Worm (Caenorhabditis elegans) whole organism, L2 larva: Measurements from ENCODE around the gene fmi-1.
A peak's percentile ranks its signal among the peaks of the same experiment; 100 is the strongest.

Source experiments
- R02D3.7 ChIP-seq: fragments of 150-350 bp; optimal IDR thresholded peaks from 2 replicates; lab custom pipeline; 2014; ENCODE audit warnings: missing biosample characterization, missing genetic modification characterization
- ZK546.5 ChIP-seq: sonication (generic microtip); optimal IDR thresholded peaks from 2 replicates; lab custom pipeline; 2017; ENCODE audit warnings: missing biosample characterization, missing genetic modification characterization
- aly-2 ChIP-seq: fragments of 150-350 bp; optimal IDR thresholded peaks from 2 replicates; lab custom pipeline; 2014; ENCODE audit warnings: missing biosample characterization, missing genetic modification characterization
- ama-1 ChIP-seq: fragments of 150-350 bp; optimal IDR thresholded peaks from 2 replicates; lab custom pipeline; 2018; ENCODE audit warnings: inconsistent platforms
- blmp-1 ChIP-seq: sonication (generic microtip); optimal IDR thresholded peaks from 2 replicates; lab custom pipeline; 2017; ENCODE audit warnings: missing genetic modification characterization, mild to moderate bottlenecking, missing compliant biosample characterization, antibody characterized with exemption, moderate library complexity; ENCODE audit not compliant: insufficient read depth
- ceh-82 ChIP-seq: fragments of 150-350 bp; optimal IDR thresholded peaks from 2 replicates; lab custom pipeline; 2014; ENCODE audit warnings: missing biosample characterization, missing genetic modification characterization
- crh-2 ChIP-seq: sonication (generic microtip); optimal IDR thresholded peaks from 2 replicates; lab custom pipeline; 2017; ENCODE audit warnings: missing biosample characterization, missing genetic modification characterization
- dmd-4 ChIP-seq: sonication (generic microtip); optimal IDR thresholded peaks from 2 replicates; lab custom pipeline; 2017; ENCODE audit warnings: missing biosample characterization, missing genetic modification characterization
- egl-27 ChIP-seq: sonication (generic microtip); optimal IDR thresholded peaks from 3 replicates; lab custom pipeline; 2017; ENCODE audit warnings: missing biosample characterization, missing genetic modification reagents, missing genetic modification characterization
- elt-1 ChIP-seq: fragments of 150-350 bp; optimal IDR thresholded peaks from 2 replicates; lab custom pipeline; 2014; ENCODE audit warnings: missing biosample characterization, missing genetic modification characterization
- elt-3 ChIP-seq: sonication (generic microtip); optimal IDR thresholded peaks from 2 replicates; lab custom pipeline; 2017; ENCODE audit warnings: missing biosample characterization, missing genetic modification characterization
- fos-1 ChIP-seq: fragments of 150-350 bp; optimal IDR thresholded peaks from 2 replicates; lab custom pipeline; 2014; ENCODE audit warnings: missing biosample characterization, missing genetic modification characterization
- gmeb-1 ChIP-seq: fragments of 150-350 bp; optimal IDR thresholded peaks from 2 replicates; lab custom pipeline; 2014; ENCODE audit warnings: missing biosample characterization, missing genetic modification characterization
- lin-13 ChIP-seq: fragments of 150-350 bp; optimal IDR thresholded peaks from 2 replicates; lab custom pipeline; 2014; ENCODE audit warnings: missing biosample characterization, missing genetic modification reagents, missing genetic modification characterization
- lsy-2 ChIP-seq, 2 experiments: fragments of 150-350 bp in 1 of 2; sonication (generic microtip) in 1 of 2; optimal IDR thresholded peaks; 2 replicates each; lab custom pipeline; 2014 to 2017; ENCODE audit warnings: missing biosample characterization in 2 of 2, missing genetic modification characterization in 2 of 2
- mab-5 ChIP-seq: fragments of 150-350 bp; optimal IDR thresholded peaks from 2 replicates; lab custom pipeline; 2014; ENCODE audit warnings: missing biosample characterization, missing genetic modification characterization
- mbf-1 ChIP-seq: sonication (generic microtip); optimal IDR thresholded peaks from 2 replicates; lab custom pipeline; 2017; ENCODE audit warnings: missing biosample characterization, missing genetic modification characterization
- mdl-1 ChIP-seq, 2 experiments: fragments of 150-350 bp in 1 of 2; sonication (generic microtip) in 1 of 2; optimal IDR thresholded peaks; 2 replicates each; lab custom pipeline; 2017; ENCODE audit warnings: missing biosample characterization in 2 of 2, missing genetic modification characterization in 2 of 2
- nhr-10 ChIP-seq: sonication (generic microtip); optimal IDR thresholded peaks from 2 replicates; lab custom pipeline; 2017; ENCODE audit warnings: missing biosample characterization, missing genetic modification characterization
- nhr-11 ChIP-seq: fragments of 150-350 bp; optimal IDR thresholded peaks from 2 replicates; lab custom pipeline; 2014; ENCODE audit warnings: missing biosample characterization, missing genetic modification characterization
- nhr-12 ChIP-seq: fragments of 150-350 bp; optimal IDR thresholded peaks from 2 replicates; lab custom pipeline; 2014; ENCODE audit warnings: missing biosample characterization, missing genetic modification characterization
- nhr-129 ChIP-seq: fragments of 150-350 bp; optimal IDR thresholded peaks from 2 replicates; lab custom pipeline; 2014; ENCODE audit warnings: missing biosample characterization, missing genetic modification characterization
- nhr-21 ChIP-seq: fragments of 150-350 bp; optimal IDR thresholded peaks from 2 replicates; lab custom pipeline; 2014; ENCODE audit warnings: missing biosample characterization, missing genetic modification characterization
- nhr-23 ChIP-seq: fragments of 150-350 bp; optimal IDR thresholded peaks from 2 replicates; lab custom pipeline; 2014; ENCODE audit warnings: missing biosample characterization, missing genetic modification reagents, missing genetic modification characterization
- nhr-237 ChIP-seq: fragments of 150-350 bp; optimal IDR thresholded peaks from 2 replicates; lab custom pipeline; 2014; ENCODE audit warnings: missing biosample characterization, missing genetic modification characterization
- nhr-25 ChIP-seq: fragments of 150-350 bp; sonication (generic microtip); optimal IDR thresholded peaks from 3 replicates; lab custom pipeline; 2014; ENCODE audit warnings: missing biosample characterization, missing genetic modification characterization
- nhr-6 ChIP-seq: fragments of 150-350 bp; optimal IDR thresholded peaks from 2 replicates; lab custom pipeline; 2014; ENCODE audit warnings: missing biosample characterization, missing genetic modification characterization
- nhr-77 ChIP-seq: fragments of 150-350 bp; optimal IDR thresholded peaks from 2 replicates; lab custom pipeline; 2014; ENCODE audit warnings: missing biosample characterization, missing genetic modification characterization
- sem-4 ChIP-seq: fragments of 150-350 bp; optimal IDR thresholded peaks from 2 replicates; lab custom pipeline; 2014; ENCODE audit warnings: missing biosample characterization, missing genetic modification reagents, missing genetic modification characterization
- skn-1 ChIP-seq: sonication (generic microtip); optimal IDR thresholded peaks from 2 replicates; lab custom pipeline; 2017; ENCODE audit warnings: missing biosample characterization, missing genetic modification characterization
- sma-3 ChIP-seq: sonication (generic microtip); optimal IDR thresholded peaks from 2 replicates; lab custom pipeline; 2016; ENCODE audit warnings: missing genetic modification reagents, missing genetic modification characterization, missing compliant biosample characterization
- unc-39 ChIP-seq: fragments of 150-350 bp; optimal IDR thresholded peaks from 2 replicates; lab custom pipeline; 2014; ENCODE audit warnings: missing biosample characterization, missing genetic modification characterization
- unc-55 ChIP-seq: fragments of 150-350 bp; sonication (generic microtip); optimal IDR thresholded peaks from 3 replicates; lab custom pipeline; 2014; ENCODE audit warnings: missing biosample characterization, missing genetic modification reagents, missing genetic modification characterization
- zag-1 ChIP-seq: fragments of 150-350 bp; optimal IDR thresholded peaks from 2 replicates; lab custom pipeline; 2014; ENCODE audit warnings: missing biosample characterization, missing genetic modification characterization
- ztf-1 ChIP-seq: fragments of 200-800 bp; sonication (Bioruptor generic); conservative IDR thresholded peaks from 2 replicates; pipeline ENCODE4 v1.3.6; 2022; ENCODE audit warnings: missing genetic modification characterization, missing compliant biosample characterization
- ztf-4 ChIP-seq: fragments of 150-350 bp; optimal IDR thresholded peaks from 2 replicates; lab custom pipeline; 2014; ENCODE audit warnings: missing biosample characterization, missing genetic modification characterization

The fmi-1 gene

ce11 chrV:12974047-12974446 is 44.8 kb upstream of the fmi-1 start:
- TF ChIP-seq nhr-11 (no peak), elt-3 (tag; lab: Kevin White, UChicago) (no peak), nhr-12 (tag; lab: Kevin White, UChicago) (no peak)

- TF ChIP-seq nhr-6 (tag; lab: Kevin White, UChicago) = no peak
- TF ChIP-seq elt-3 (tag; lab: Kevin White, UChicago) = no peak
- TF ChIP-seq nhr-129 (tag; lab: Kevin White, UChicago) = no peak
- no peak for TF ChIP-seq ama-1 (lab: Kevin White, UChicago)
- no peak for TF ChIP-seq nhr-11
- TF ChIP-seq dmd-4 (tag; lab: Kevin White, UChicago) = no peak
Observed at ce11 chrV:12987061-12987460, 31.8 kb upstream of the fmi-1 start, which contains the start of gene shw-3. TSS of gene shw-3 (minus strand) at chrV:12987161.

ce11 chrV:12988256-12988655 is 30.6 kb upstream of the fmi-1 start, which contains the start of gene F15B9.8:
TSS of gene F15B9.8 (plus strand) at chrV:12988556.
- TF ChIP-seq ztf-4 (tag; lab: Kevin White, UChicago) = no peak
- no peak for TF ChIP-seq nhr-77
- TF ChIP-seq nhr-129 (tag; lab: Kevin White, UChicago) = no peak
- TF ChIP-seq mdl-1 (tag; optimal IDR thresholded peaks at IDR 0.05; lab: Kevin White, UChicago) = no peak
- no peak for TF ChIP-seq skn-1
- TF ChIP-seq nhr-12 (tag; lab: Kevin White, UChicago) = no peak

ce11 chrV:12992891-12993290 is 26.0 kb upstream of the fmi-1 start, which contains the start of the genes F15B9.11 and dsl-7:
TSS of gene F15B9.11 (minus strand) at chrV:12992895.
TSS of gene dsl-7 (plus strand) at chrV:12993150.
- TF ChIP-seq nhr-25 (tag; lab: Kevin White, UChicago) (peak; percentile 77), lin-13 (GFP tag; lab: Kevin White, UChicago) (no peak)
- TF ChIP-seq, all 48 proteins: peak for 1

ce11 chrV:12995269-12995668 is 23.6 kb upstream of the fmi-1 start, which contains the start of gene far-5:
TSS of gene far-5 (plus strand) at chrV:12995569.
- TF ChIP-seq nhr-10 (tag; lab: Kevin White, UChicago) = no peak
- no peak for TF ChIP-seq zag-1 (tag; lab: Kevin White, UChicago)
- TF ChIP-seq ztf-1 (GFP tag; lab: Robert Waterston, UW) = no peak
- TF ChIP-seq mdl-1 (tag; optimal IDR thresholded peaks at IDR 0.05; lab: Kevin White, UChicago) = no peak
- no peak for TF ChIP-seq elt-3 (tag; lab: Kevin White, UChicago)
- no peak for TF ChIP-seq egl-27 (tag; lab: Kevin White, UChicago)
- no peak for TF ChIP-seq dmd-4 (tag; lab: Kevin White, UChicago)
- TF ChIP-seq lsy-2 (tag; optimal IDR thresholded peaks at IDR 0.05; lab: Kevin White, UChicago) = no peak
- TF ChIP-seq sem-4 = no peak
- no peak for TF ChIP-seq R02D3.7
- TF ChIP-seq crh-2 = no peak
- no peak for TF ChIP-seq ceh-82
- no peak for TF ChIP-seq gmeb-1 (tag; lab: Kevin White, UChicago)
- no peak for TF ChIP-seq mbf-1
- no peak for TF ChIP-seq unc-55
- no peak for TF ChIP-seq aly-2 (tag; lab: Kevin White, UChicago)
- no peak for TF ChIP-seq ZK546.5 (tag; lab: Kevin White, UChicago)
- TF ChIP-seq nhr-129 (tag; lab: Kevin White, UChicago) = no peak
- TF ChIP-seq, all 48 proteins: peak for 0

- TF ChIP-seq nhr-23 (tag; lab: Kevin White, UChicago) (no peak), nhr-12 (tag; lab: Kevin White, UChicago) (no peak), ztf-4 (tag; lab: Kevin White, UChicago) (no peak), mbf-1 (no peak), sma-3 (GFP tag; lab: Kevin White, UChicago) (no peak), nhr-237 (tag; lab: Kevin White, UChicago) (no peak), unc-39 (no peak), fos-1 (tag; lab: Kevin White, UChicago) (no peak), elt-1 (tag; lab: Kevin White, UChicago) (no peak), nhr-21 (tag; lab: Kevin White, UChicago) (no peak), skn-1 (no peak), aly-2 (tag; lab: Kevin White, UChicago) (no peak), unc-55 (no peak), mab-5 (tag; lab: Kevin White, UChicago) (no peak), blmp-1 (tag; lab: Kevin White, UChicago) (no peak), nhr-129 (tag; lab: Kevin White, UChicago) (no peak)
Observed at ce11 chrV:12997422-12997821, 21.4 kb upstream of the fmi-1 start, which contains the start of gene far-3. TSS of gene far-3 (minus strand) at chrV:12997522.
